Fruit fly (Drosophila melanogaster) S2 (cell line): ENCODE results near the gene hth.
A peak's percentile ranks its signal among the peaks of the same experiment; 100 is the strongest.

Source experiments
- CG8478 ChIP-seq: fragments of >200 bp; optimal IDR thresholded peaks from 2 replicates; lab custom pipeline; 2018
- CTCF ChIP-seq, 2 experiments: fragments of >200 bp; optimal IDR thresholded peaks; 2 replicates each; lab custom pipeline; 2018

The hth gene

dm6 chr3R:10641284-10641683, 1.9 kb upstream of the hth start:
- TF ChIP-seq CTCF (optimal IDR thresholded peaks at IDR 0.05; lab: Kevin White, UChicago) = no peak
- TF ChIP-seq CG8478 (lab: Kevin White, UChicago) = no peak

dm6 chr3R:10640552-10641266, 1.3 kb upstream of the hth start:
- TF ChIP-seq CG8478 (lab: Kevin White, UChicago) = no peak
- no peak for TF ChIP-seq CTCF (optimal IDR thresholded peaks at IDR 0.05; lab: Kevin White, UChicago)

- TF ChIP-seq CTCF (optimal IDR thresholded peaks at IDR 0.05; lab: Kevin White, UChicago) (no peak), CG8478 (lab: Kevin White, UChicago) (no peak)
Measured at dm6 chr3R:10638641-10639348, 573 bp downstream of the hth start.

- TF ChIP-seq CG8478 (lab: Kevin White, UChicago) = no peak
Measured at dm6 chr3R:10636028-10636427, 3.3 kb downstream of the hth start.

dm6 chr3R:10633855-10634254, 5.5 kb downstream of the hth start:
- TF ChIP-seq CG8478 (lab: Kevin White, UChicago) = no peak

dm6 chr3R:10631807-10632206, 7.6 kb downstream of the hth start:
- TF ChIP-seq CG8478 (lab: Kevin White, UChicago) (no peak), CTCF (optimal IDR thresholded peaks at IDR 0.05; lab: Kevin White, UChicago) (no peak)

dm6 chr3R:10629973-10630372, 9.4 kb downstream of the hth start:
- no peak for TF ChIP-seq CG8478 (lab: Kevin White, UChicago)
- TF ChIP-seq CTCF (optimal IDR thresholded peaks at IDR 0.05; lab: Kevin White, UChicago) = peak; percentile 45

- TF ChIP-seq CTCF (optimal IDR thresholded peaks at IDR 0.05; lab: Kevin White, UChicago) = no peak
- no peak for TF ChIP-seq CG8478 (lab: Kevin White, UChicago)
Measured at dm6 chr3R:10628234-10628633, 11.1 kb downstream of the hth start.

dm6 chr3R:10626556-10627121, 12.7 kb downstream of the hth start:
- TF ChIP-seq CG8478 (lab: Kevin White, UChicago) (no peak), CTCF (optimal IDR thresholded peaks at IDR 0.05; lab: Kevin White, UChicago) (no peak)

dm6 chr3R:10626066-10626465, 13.3 kb downstream of the hth start:
- TF ChIP-seq CTCF (optimal IDR thresholded peaks at IDR 0.05; lab: Kevin White, UChicago) = no peak
- no peak for TF ChIP-seq CG8478 (lab: Kevin White, UChicago)

dm6 chr3R:10624150-10624804, 15.1 kb downstream of the hth start:
- TF ChIP-seq CTCF (optimal IDR thresholded peaks at IDR 0.05; lab: Kevin White, UChicago) = no peak
- TF ChIP-seq CG8478 (lab: Kevin White, UChicago) = no peak

dm6 chr3R:10623632-10624031, 15.7 kb downstream of the hth start:
- TF ChIP-seq CG8478 (lab: Kevin White, UChicago) (no peak), CTCF (optimal IDR thresholded peaks at IDR 0.05; lab: Kevin White, UChicago) (no peak)

- peak in 1 of 2 experiments; percentile 29 for TF ChIP-seq CTCF (optimal IDR thresholded peaks at IDR 0.05; lab: Kevin White, UChicago)
- TF ChIP-seq CG8478 (lab: Kevin White, UChicago) = no peak
Measured at dm6 chr3R:10622151-10622550, 17.2 kb downstream of the hth start.

dm6 chr3R:10618832-10619231, 20.5 kb downstream of the hth start:
- no peak for TF ChIP-seq CG8478 (lab: Kevin White, UChicago)
- TF ChIP-seq CTCF (optimal IDR thresholded peaks at IDR 0.05; lab: Kevin White, UChicago) = no peak

dm6 chr3R:10617714-10618113, 21.7 kb downstream of the hth start:
- TF ChIP-seq CG8478 (lab: Kevin White, UChicago) = no peak
- no peak for TF ChIP-seq CTCF (optimal IDR thresholded peaks at IDR 0.05; lab: Kevin White, UChicago)
